Worm (Caenorhabditis elegans) whole organism, L2 larva: ENCODE results near the gene F21A3.4.

Experiments
- C34F6.9 ChIP-seq: fragments of 150-350 bp; optimal IDR thresholded peaks from 2 replicates; lab custom pipeline; 2014; ENCODE audit warnings: missing biosample characterization, missing genetic modification characterization
- F13H6.1 ChIP-seq: sonication (generic microtip); optimal IDR thresholded peaks from 2 replicates; lab custom pipeline; 2016; ENCODE audit warnings: missing genetic modification characterization, missing compliant biosample characterization
- R02D3.7 ChIP-seq: fragments of 150-350 bp; optimal IDR thresholded peaks from 2 replicates; lab custom pipeline; 2014; ENCODE audit warnings: missing biosample characterization, missing genetic modification characterization
- ZK546.5 ChIP-seq: sonication (generic microtip); optimal IDR thresholded peaks from 2 replicates; lab custom pipeline; 2017; ENCODE audit warnings: missing biosample characterization, missing genetic modification characterization
- ceh-82 ChIP-seq: fragments of 150-350 bp; optimal IDR thresholded peaks from 2 replicates; lab custom pipeline; 2014; ENCODE audit warnings: missing biosample characterization, missing genetic modification characterization
- elt-3 ChIP-seq: sonication (generic microtip); optimal IDR thresholded peaks from 2 replicates; lab custom pipeline; 2017; ENCODE audit warnings: missing biosample characterization, missing genetic modification characterization
- gmeb-1 ChIP-seq: fragments of 150-350 bp; optimal IDR thresholded peaks from 2 replicates; lab custom pipeline; 2014; ENCODE audit warnings: missing biosample characterization, missing genetic modification characterization
- lin-11 ChIP-seq: fragments of 150-350 bp; sonication (generic microtip); optimal IDR thresholded peaks from 2 replicates; lab custom pipeline; 2014; ENCODE audit warnings: missing biosample characterization, missing genetic modification characterization, inconsistent platforms, mixed read lengths
- lin-13 ChIP-seq: fragments of 150-350 bp; optimal IDR thresholded peaks from 2 replicates; lab custom pipeline; 2014; ENCODE audit warnings: missing biosample characterization, missing genetic modification reagents, missing genetic modification characterization
- lin-39 ChIP-seq: fragments of 150-350 bp; optimal IDR thresholded peaks from 2 replicates; lab custom pipeline; 2014; ENCODE audit warnings: missing biosample characterization, missing genetic modification reagents, missing genetic modification characterization
- lsy-2 ChIP-seq, 2 experiments: fragments of 150-350 bp in 1 of 2; sonication (generic microtip) in 1 of 2; optimal IDR thresholded peaks; 2 replicates each; lab custom pipeline; 2014 to 2017; ENCODE audit warnings: missing biosample characterization in 2 of 2, missing genetic modification characterization in 2 of 2
- mab-5 ChIP-seq: fragments of 150-350 bp; optimal IDR thresholded peaks from 2 replicates; lab custom pipeline; 2014; ENCODE audit warnings: missing biosample characterization, missing genetic modification characterization
- mbf-1 ChIP-seq: sonication (generic microtip); optimal IDR thresholded peaks from 2 replicates; lab custom pipeline; 2017; ENCODE audit warnings: missing biosample characterization, missing genetic modification characterization
- mdl-1 ChIP-seq, 2 experiments: fragments of 150-350 bp in 1 of 2; sonication (generic microtip) in 1 of 2; optimal IDR thresholded peaks; 2 replicates each; lab custom pipeline; 2017; ENCODE audit warnings: missing biosample characterization in 2 of 2, missing genetic modification characterization in 2 of 2
- nhr-10 ChIP-seq: sonication (generic microtip); optimal IDR thresholded peaks from 2 replicates; lab custom pipeline; 2017; ENCODE audit warnings: missing biosample characterization, missing genetic modification characterization
- nhr-11 ChIP-seq: fragments of 150-350 bp; optimal IDR thresholded peaks from 2 replicates; lab custom pipeline; 2014; ENCODE audit warnings: missing biosample characterization, missing genetic modification characterization
- nhr-12 ChIP-seq: fragments of 150-350 bp; optimal IDR thresholded peaks from 2 replicates; lab custom pipeline; 2014; ENCODE audit warnings: missing biosample characterization, missing genetic modification characterization
- nhr-129 ChIP-seq: fragments of 150-350 bp; optimal IDR thresholded peaks from 2 replicates; lab custom pipeline; 2014; ENCODE audit warnings: missing biosample characterization, missing genetic modification characterization
- nhr-21 ChIP-seq: fragments of 150-350 bp; optimal IDR thresholded peaks from 2 replicates; lab custom pipeline; 2014; ENCODE audit warnings: missing biosample characterization, missing genetic modification characterization
- nhr-23 ChIP-seq: fragments of 150-350 bp; optimal IDR thresholded peaks from 2 replicates; lab custom pipeline; 2014; ENCODE audit warnings: missing biosample characterization, missing genetic modification reagents, missing genetic modification characterization
- nhr-6 ChIP-seq: fragments of 150-350 bp; optimal IDR thresholded peaks from 2 replicates; lab custom pipeline; 2014; ENCODE audit warnings: missing biosample characterization, missing genetic modification characterization
- nhr-77 ChIP-seq: fragments of 150-350 bp; optimal IDR thresholded peaks from 2 replicates; lab custom pipeline; 2014; ENCODE audit warnings: missing biosample characterization, missing genetic modification characterization
- peb-1 ChIP-seq: fragments of 150-350 bp; optimal IDR thresholded peaks from 2 replicates; lab custom pipeline; 2014; ENCODE audit warnings: missing biosample characterization, missing genetic modification characterization
- sem-4 ChIP-seq: fragments of 150-350 bp; optimal IDR thresholded peaks from 2 replicates; lab custom pipeline; 2014; ENCODE audit warnings: missing biosample characterization, missing genetic modification reagents, missing genetic modification characterization
- skn-1 ChIP-seq: sonication (generic microtip); optimal IDR thresholded peaks from 2 replicates; lab custom pipeline; 2017; ENCODE audit warnings: missing biosample characterization, missing genetic modification characterization
- sma-3 ChIP-seq: sonication (generic microtip); optimal IDR thresholded peaks from 2 replicates; lab custom pipeline; 2016; ENCODE audit warnings: missing genetic modification reagents, missing genetic modification characterization, missing compliant biosample characterization
- sma-9 ChIP-seq, 2 experiments: fragments of 150-350 bp in 1 of 2; sonication (generic microtip) in 1 of 2; optimal IDR thresholded peaks; 2 replicates each; lab custom pipeline; 2014 to 2016; ENCODE audit warnings: missing genetic modification characterization in 2 of 2, mild to moderate bottlenecking in 1 of 2, missing biosample characterization in 1 of 2, missing compliant biosample characterization in 1 of 2, missing genetic modification reagents in 1 of 2, moderate library complexity in 1 of 2
- snpc-4 ChIP-seq: fragments of 150-350 bp; optimal IDR thresholded peaks from 2 replicates; lab custom pipeline; 2014; ENCODE audit warnings: missing biosample characterization, missing genetic modification characterization
- unc-39 ChIP-seq: fragments of 150-350 bp; optimal IDR thresholded peaks from 2 replicates; lab custom pipeline; 2014; ENCODE audit warnings: missing biosample characterization, missing genetic modification characterization
- unc-62 ChIP-seq: fragments of 150-350 bp; optimal IDR thresholded peaks from 2 replicates; lab custom pipeline; 2014; ENCODE audit warnings: missing biosample characterization, missing genetic modification reagents, missing genetic modification characterization
- zag-1 ChIP-seq: fragments of 150-350 bp; optimal IDR thresholded peaks from 2 replicates; lab custom pipeline; 2014; ENCODE audit warnings: missing biosample characterization, missing genetic modification characterization
- ztf-4 ChIP-seq: fragments of 150-350 bp; optimal IDR thresholded peaks from 2 replicates; lab custom pipeline; 2014; ENCODE audit warnings: missing biosample characterization, missing genetic modification characterization

The F21A3.4 gene

ce11 chrV:15517413-15517812 is 19.0 kb upstream of the F21A3.4 start, which contains the start of gene F21A3.3:
Gene F21A3.3 (plus strand): TSS chrV:15517713.
- TF ChIP-seq R02D3.7: no peak
- no peak for TF ChIP-seq skn-1 (tag; lab: Kevin White, UChicago)
- no peak for TF ChIP-seq ztf-4 (tag; lab: Kevin White, UChicago)
- no peak for TF ChIP-seq zag-1 (tag; lab: Kevin White, UChicago)
- no peak for TF ChIP-seq nhr-23 (tag; lab: Kevin White, UChicago)
- TF ChIP-seq, all 48 proteins: peak for 0

ce11 chrV:15519845-15520244 is 16.6 kb upstream of the F21A3.4 start:
- no peak for TF ChIP-seq R02D3.7
- no peak for TF ChIP-seq zag-1 (tag; lab: Kevin White, UChicago)
- TF ChIP-seq nhr-11 (tag; lab: Kevin White, UChicago): no peak
- no peak for TF ChIP-seq unc-62 (GFP tag; lab: Kevin White, UChicago)
- TF ChIP-seq peb-1: no peak
- no peak for TF ChIP-seq lin-13 (GFP tag; lab: Kevin White, UChicago)
- TF ChIP-seq sma-9 (GFP tag; optimal IDR thresholded peaks at IDR 0.05; lab: Kevin White, UChicago): no peak
- TF ChIP-seq sma-9 (tag; optimal IDR thresholded peaks at IDR 0.05; lab: Kevin White, UChicago): no peak

- peak; percentile 20 for TF ChIP-seq zag-1 (tag; lab: Kevin White, UChicago)
- TF ChIP-seq lsy-2 (tag; optimal IDR thresholded peaks at IDR 0.05; lab: Kevin White, UChicago): peak in 1 of 2 experiments; percentile 29
- TF ChIP-seq sem-4 (tag; lab: Kevin White, UChicago): no peak
- peak; percentile 60 for TF ChIP-seq mab-5 (tag; lab: Kevin White, UChicago)
- TF ChIP-seq nhr-129: no peak
These were observed 16.0 kb upstream of the F21A3.4 start for ce11 chrV:15520398-15520797.

ce11 chrV:15521920-15522319 is 14.5 kb upstream of the F21A3.4 start, which contains the start of gene lgc-31:
Gene lgc-31 (minus strand): TSS chrV:15522020.
- TF ChIP-seq mdl-1 (tag; optimal IDR thresholded peaks at IDR 0.05; lab: Kevin White, UChicago) (no peak), unc-39 (tag; lab: Kevin White, UChicago) (no peak), nhr-10 (tag; lab: Kevin White, UChicago) (no peak), snpc-4 (no peak), nhr-23 (tag; lab: Kevin White, UChicago) (no peak), lin-39 (tag; lab: Kevin White, UChicago) (no peak), nhr-77 (tag; lab: Kevin White, UChicago) (no peak), ZK546.5 (tag; lab: Kevin White, UChicago) (no peak), nhr-11 (tag; lab: Kevin White, UChicago) (no peak), peb-1 (no peak), nhr-12 (no peak), ztf-4 (tag; lab: Kevin White, UChicago) (no peak), ceh-82 (tag; lab: Kevin White, UChicago) (no peak), elt-3 (tag; lab: Kevin White, UChicago) (no peak), C34F6.9 (tag; lab: Kevin White, UChicago) (no peak)

ce11 chrV:15529069-15529468 is 7.4 kb upstream of the F21A3.4 start, which contains the start of gene srh-276:
Gene srh-276 (plus strand): TSS chrV:15529369.
- no peak for TF ChIP-seq ceh-82 (tag; lab: Kevin White, UChicago)
- no peak for TF ChIP-seq sem-4 (tag; lab: Kevin White, UChicago)
- TF ChIP-seq sma-3 (GFP tag; lab: Kevin White, UChicago): no peak
- no peak for TF ChIP-seq peb-1
- TF ChIP-seq skn-1 (tag; lab: Kevin White, UChicago): no peak
- TF ChIP-seq unc-39 (tag; lab: Kevin White, UChicago): no peak
- no peak for TF ChIP-seq nhr-6 (tag; lab: Kevin White, UChicago)
- TF ChIP-seq nhr-21: no peak
- no peak for TF ChIP-seq mab-5 (tag; lab: Kevin White, UChicago)
- TF ChIP-seq gmeb-1 (tag; lab: Kevin White, UChicago): no peak
- no peak for TF ChIP-seq nhr-77 (tag; lab: Kevin White, UChicago)
- no peak for TF ChIP-seq nhr-10 (tag; lab: Kevin White, UChicago)
- TF ChIP-seq F13H6.1 (tag; lab: Kevin White, UChicago): no peak
- TF ChIP-seq lin-11 (tag; lab: Kevin White, UChicago): no peak
- no peak for TF ChIP-seq nhr-23 (tag; lab: Kevin White, UChicago)
- TF ChIP-seq zag-1 (tag; lab: Kevin White, UChicago): no peak
- no peak for TF ChIP-seq mbf-1 (tag; lab: Kevin White, UChicago)
- no peak for TF ChIP-seq ZK546.5 (tag; lab: Kevin White, UChicago)
